Worm (Caenorhabditis elegans) whole organism, early embryonic: Measurements from ENCODE around the gene mrpl-45.

ENCODE experiments used
- B0310.2 ChIP-seq: sonication (generic microtip); optimal IDR thresholded peaks from 2 replicates; lab custom pipeline; 2016; ENCODE audit warnings: mild to moderate bottlenecking, missing genetic modification characterization, missing compliant biosample characterization
- F13C5.2 ChIP-seq: sonication (generic microtip); optimal IDR thresholded peaks from 2 replicates; lab custom pipeline; 2017; ENCODE audit warnings: mild to moderate bottlenecking, missing genetic modification characterization, inconsistent platforms, missing compliant biosample characterization
- ama-1 ChIP-seq: fragments of 150-350 bp; optimal IDR thresholded peaks from 2 replicates; lab custom pipeline; 2014
- ceh-13 ChIP-seq: fragments of 200-800 bp; sonication (Bioruptor generic); optimal IDR thresholded peaks from 2 replicates; lab custom pipeline; 2018; ENCODE audit warnings: mild to moderate bottlenecking, missing genetic modification characterization, missing compliant biosample characterization
- flt-1 ChIP-seq: fragments of 200-800 bp; sonication (Bioruptor generic); IDR thresholded peaks from 2 replicates; pipeline ENCODE4 v1.3.6; 2022; ENCODE audit warnings: missing genetic modification characterization, missing compliant biosample characterization
- hnd-1 ChIP-seq: sonication (generic microtip); optimal IDR thresholded peaks from 2 replicates; lab custom pipeline; 2016; ENCODE audit warnings: missing genetic modification characterization, missing compliant biosample characterization
- pes-1 ChIP-seq: fragments of 200-800 bp; sonication (Bioruptor generic); IDR thresholded peaks from 2 replicates; pipeline ENCODE4 v1.3.6; 2022; ENCODE audit warnings: missing genetic modification reagents, missing genetic modification characterization, missing compliant biosample characterization
- scrt-1 ChIP-seq: fragments of 200-800 bp; sonication (Bioruptor generic); IDR thresholded peaks from 2 replicates; pipeline ENCODE4 v1.3.6; 2022; ENCODE audit warnings: missing genetic modification characterization, missing compliant biosample characterization
- tbx-37 ChIP-seq: fragments of 200-800 bp; sonication (Bioruptor generic); conservative IDR thresholded peaks from 2 replicates; pipeline ENCODE4 v1.3.6; 2022; ENCODE audit warnings: missing genetic modification reagents, missing genetic modification characterization, missing compliant biosample characterization

- TF ChIP-seq ceh-13 (GFP tag; lab: Kevin White, UChicago) (no peak), ama-1 (lab: Kevin White, UChicago) (no peak), scrt-1 (GFP tag; lab: Robert Waterston, UW) (no peak), hnd-1 (tag; lab: Kevin White, UChicago) (no peak), F13C5.2 (no peak), flt-1 (GFP tag; lab: Robert Waterston, UW) (no peak), pes-1 (GFP tag; lab: Robert Waterston, UW) (0 out of 2 replicates have a peak, but pooled peaks have one; percentile 19), tbx-37 (GFP tag; lab: Robert Waterston, UW) (no peak), B0310.2 (tag; lab: Kevin White, UChicago) (no peak)
Observed at ce11 chrIII:1164668-1165067, 37.1 kb downstream of the mrpl-45 start.
